Worm (Caenorhabditis elegans): ENCODE measurements around the gene F18C5.10.

Gene F18C5.10

DNA sequence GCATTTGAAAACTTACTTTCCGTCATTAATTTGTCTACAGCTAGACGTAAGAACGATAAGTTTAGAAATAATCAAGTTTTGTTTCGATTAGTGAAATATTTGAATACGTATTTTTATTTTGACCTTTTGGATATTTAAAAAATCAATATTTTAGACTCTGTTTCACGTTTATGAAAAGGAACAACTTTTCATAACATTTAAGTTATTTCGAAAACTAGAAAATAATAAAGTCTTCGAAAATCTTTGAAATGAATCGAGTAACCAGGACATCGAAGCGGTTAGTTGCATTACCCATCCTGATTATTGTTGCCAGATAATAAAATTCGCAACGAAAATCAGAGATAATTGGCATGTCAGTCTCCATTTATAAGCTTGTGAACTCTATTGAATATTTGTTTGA, 20.0 kb upstream of the F18C5.10 start, which contains the start of gene C56C10.6:
TSS of gene C56C10.6 (minus strand) at position 101 of the 400 bp plus-strand sequence.
- TF ChIP-seq egrh-3 (GFP tag; IDR thresholded peaks at IDR 0.05) (no peak), rcor-1 (GFP tag; IDR thresholded peaks at IDR 0.05) (no peak), pbrm-1 (GFP tag; IDR thresholded peaks at IDR 0.05) (no peak), nhr-90 (tag; optimal IDR thresholded peaks at IDR 0.05) (no peak)

DNA sequence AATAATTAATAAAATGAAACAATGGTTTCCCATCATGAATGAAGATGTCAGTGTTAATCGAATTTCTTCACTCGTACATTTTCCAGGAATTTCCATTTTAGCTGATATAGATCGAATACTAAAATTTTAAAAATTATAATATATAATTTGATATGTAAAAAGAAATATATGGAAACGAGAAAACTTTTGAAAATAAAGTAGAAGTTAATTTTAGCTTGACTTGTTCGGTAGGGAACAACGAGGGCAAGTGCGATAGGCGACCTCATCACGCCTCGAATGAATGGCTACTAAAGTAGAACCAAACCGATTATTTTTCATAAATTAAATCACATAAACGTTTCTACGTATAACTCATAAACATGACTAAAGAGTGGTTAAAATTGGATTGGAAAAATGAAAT, 17.1 kb upstream of the F18C5.10 start, which contains the start of gene sra-31:
TSS of gene sra-31 (minus strand) at position 101 of the 400 bp plus-strand sequence.
- TF ChIP-seq C17E4.6 (GFP tag; IDR thresholded peaks at IDR 0.05) (no peak), sdz-38 (tag; optimal IDR thresholded peaks at IDR 0.05) (no peak), attf-6 (GFP tag; IDR thresholded peaks at IDR 0.05) (no peak), lin-35 (GFP tag; optimal IDR thresholded peaks at IDR 0.05) (no peak), unc-130 (GFP tag; optimal IDR thresholded peaks at IDR 0.05) (no peak), F39B2.1 (GFP tag; IDR thresholded peaks at IDR 0.05) (no peak), zfh-2 (GFP tag; conservative IDR thresholded peaks at IDR 0.05) (no peak), ceh-40 (GFP tag; IDR thresholded peaks at IDR 0.05) (no peak), ceh-100 (GFP tag; IDR thresholded peaks at IDR 0.05) (no peak)

DNA sequence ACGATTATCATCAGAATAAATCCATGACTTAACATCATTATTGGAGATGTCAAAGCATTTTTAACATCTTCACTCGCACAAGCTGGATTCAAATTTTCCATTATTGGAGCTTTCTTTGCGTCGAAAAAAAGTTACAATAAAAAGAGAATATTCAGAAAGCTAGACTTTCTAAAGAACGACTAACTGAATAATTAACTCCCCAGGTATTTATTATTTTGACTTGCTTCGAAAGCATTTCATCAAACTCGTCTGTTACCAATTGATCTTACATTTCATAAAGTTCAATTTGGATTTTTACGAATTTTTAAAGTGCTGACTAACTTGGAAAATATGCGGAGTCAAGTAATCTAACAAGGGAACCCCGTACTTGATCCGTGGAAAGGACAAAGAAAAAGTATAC, 14.4 kb upstream of the F18C5.10 start, which contains the start of gene sra-29:
TSS of gene sra-29 (minus strand) at position 101 of the 400 bp plus-strand sequence.
- TF ChIP-seq attf-5 (GFP tag; optimal IDR thresholded peaks at IDR 0.05) (no peak), rcor-1 (GFP tag; IDR thresholded peaks at IDR 0.05) (no peak), madf-6 (GFP tag; IDR thresholded peaks at IDR 0.05) (no peak), D2030.7 (GFP tag; IDR thresholded peaks at IDR 0.05) (no peak), zfh-2 (GFP tag; conservative IDR thresholded peaks at IDR 0.05) (no peak)

DNA sequence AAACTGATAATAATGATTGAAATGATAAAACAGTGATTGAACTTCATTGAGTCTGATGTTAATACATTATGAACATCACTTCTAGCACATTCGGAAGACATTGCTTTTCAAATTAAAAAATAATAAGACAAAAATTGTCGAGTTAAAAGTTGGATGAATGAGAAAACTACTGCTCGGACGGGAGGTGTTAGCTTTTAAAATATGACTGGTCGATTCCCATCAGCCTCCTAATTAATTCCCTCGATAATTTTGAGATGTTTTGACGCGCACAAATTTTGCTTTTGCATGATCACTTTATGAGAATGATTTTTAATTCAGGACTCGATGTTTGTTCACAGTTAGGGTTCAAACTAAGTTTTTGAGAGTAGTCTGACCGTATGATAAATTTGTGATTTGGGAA, 12.4 kb upstream of the F18C5.10 start, which contains the start of gene sra-28:
TSS of gene sra-28 (minus strand) at position 101 of the 400 bp plus-strand sequence.
- no peak for TF ChIP-seq F39B2.1 (GFP tag; IDR thresholded peaks at IDR 0.05)
- TF ChIP-seq F10E7.11 (tag; optimal IDR thresholded peaks at IDR 0.05), result no peak
- TF ChIP-seq hlh-26 (GFP tag; conservative IDR thresholded peaks at IDR 0.05), result no peak
- no peak for TF ChIP-seq ztf-22 (GFP tag; optimal IDR thresholded peaks at IDR 0.05)
- no peak for TF ChIP-seq ztf-3 (GFP tag; optimal IDR thresholded peaks at IDR 0.05)
- TF ChIP-seq snpc-1.3 (tag; optimal IDR thresholded peaks at IDR 0.05; ENCODE audit: insufficient read depth), result no peak
- no peak for TF ChIP-seq K12H6.12 (tag; optimal IDR thresholded peaks at IDR 0.05)
- no peak for TF ChIP-seq hrde-1 (tag; optimal IDR thresholded peaks at IDR 0.05; ENCODE audit: borderline replicate concordance)
- no peak for TF ChIP-seq cebp-1 (GFP tag; IDR thresholded peaks at IDR 0.05)
- TF ChIP-seq cebp-1 (tag; optimal IDR thresholded peaks at IDR 0.05), result no peak
- no peak for TF ChIP-seq mxl-1 (tag; optimal IDR thresholded peaks at IDR 0.05)
- TF ChIP-seq unc-130 (GFP tag; optimal IDR thresholded peaks at IDR 0.05), result no peak
- no peak for TF ChIP-seq Y67H2A.10 (GFP tag; conservative IDR thresholded peaks at IDR 0.05)

DNA sequence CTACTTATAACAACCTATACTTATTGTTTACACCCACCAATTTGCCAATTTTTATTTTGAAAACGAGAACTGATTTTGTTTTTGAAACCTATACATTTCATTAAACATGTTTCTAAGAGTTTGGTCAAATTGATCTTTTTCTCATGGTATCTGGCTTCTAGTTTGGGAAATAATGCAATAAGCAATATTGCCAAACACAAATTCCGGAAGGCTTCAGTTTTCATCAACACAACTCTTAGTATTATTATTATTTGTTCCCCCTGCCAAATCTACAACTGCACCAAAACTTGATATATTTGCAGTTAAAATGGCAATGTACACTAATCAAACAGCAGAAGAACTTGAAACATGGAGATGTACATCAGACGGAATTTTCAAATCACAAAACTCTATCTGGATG, 7.5 kb upstream of the F18C5.10 start, which contains the start of gene sra-27:
TSS of gene sra-27 (plus strand) at position 301 of the 400 bp plus-strand sequence.
- TF ChIP-seq attf-5 (GFP tag; optimal IDR thresholded peaks at IDR 0.05), result no peak
- TF ChIP-seq ceh-91 (GFP tag; IDR thresholded peaks at IDR 0.05), result no peak
- TF ChIP-seq F23B12.7 (tag; optimal IDR thresholded peaks at IDR 0.05; ENCODE audit: insufficient read depth), result no peak

DNA sequence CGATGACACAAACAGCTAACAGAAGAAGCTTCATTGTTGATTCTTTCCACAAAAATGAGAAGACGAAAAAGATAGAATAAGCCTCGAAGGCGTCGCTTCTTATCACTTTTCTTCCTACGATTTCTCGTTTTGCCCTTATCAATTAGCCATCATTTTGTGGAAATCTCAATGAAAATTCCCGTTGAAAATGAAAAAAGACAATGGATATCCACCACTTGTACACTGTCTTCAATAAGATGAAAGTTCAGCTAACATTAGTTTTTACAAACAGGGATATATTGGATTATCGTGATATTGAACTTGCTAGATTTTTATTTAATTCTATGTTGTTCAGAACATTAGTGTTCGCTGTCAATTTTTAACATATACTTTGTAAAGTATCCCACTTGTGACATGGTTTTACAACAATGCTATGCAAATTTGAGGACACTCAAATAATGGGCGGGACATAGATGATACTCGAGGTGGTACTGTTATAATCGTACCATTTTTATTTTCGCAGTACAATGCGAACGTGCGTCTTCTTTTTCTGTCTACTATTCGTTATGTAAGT, 5.5 kb upstream of the F18C5.10 start, which contains the start of the genes F18C5.5 and F18C5.9:
TSS of gene F18C5.5 (minus strand) at position 101 of the 553 bp plus-strand sequence.
TSS of gene F18C5.9 (plus strand) at position 503 of the 553 bp plus-strand sequence.
- no peak for TF ChIP-seq nhr-80 (tag; optimal IDR thresholded peaks at IDR 0.05)
- TF ChIP-seq dox-1 (GFP tag; IDR thresholded peaks at IDR 0.05), result no peak
- no peak for TF ChIP-seq nfya-2 (GFP tag; IDR thresholded peaks at IDR 0.05)
- no peak for TF ChIP-seq let-526 (GFP tag; IDR thresholded peaks at IDR 0.05)
- no peak for TF ChIP-seq tlf-1 (GFP tag; optimal IDR thresholded peaks at IDR 0.05)
- TF ChIP-seq madf-10 (tag; optimal IDR thresholded peaks at IDR 0.05), result no peak
- TF ChIP-seq rec-8 (tag; optimal IDR thresholded peaks at IDR 0.05), result no peak
- no peak for TF ChIP-seq K12H6.12 (tag; optimal IDR thresholded peaks at IDR 0.05)
